Worm (Caenorhabditis elegans) whole organism, midembryonic: Measurements from ENCODE around the gene M142.5.

ENCODE experiments used
- T22C8.4 ChIP-seq: fragments of 200-800 bp; sonication (Bioruptor generic); IDR thresholded peaks from 2 replicates; pipeline ENCODE4 v1.3.6; 2022; ENCODE audit warnings: missing genetic modification characterization, missing compliant biosample characterization
- cog-1 ChIP-seq: sonication (generic microtip); optimal IDR thresholded peaks from 2 replicates; lab custom pipeline; 2016; ENCODE audit warnings: missing genetic modification characterization, missing compliant biosample characterization
- flt-1 ChIP-seq: fragments of 200-800 bp; sonication (Bioruptor generic); IDR thresholded peaks from 2 replicates; pipeline ENCODE4 v1.3.6; 2022; ENCODE audit warnings: missing genetic modification characterization, missing compliant biosample characterization
- klf-2 ChIP-seq: fragments of 200-800 bp; sonication (Bioruptor generic); conservative IDR thresholded peaks from 2 replicates; pipeline ENCODE4 v1.3.6; 2022; ENCODE audit warnings: missing genetic modification reagents, missing genetic modification characterization, missing compliant biosample characterization
- med-1 ChIP-seq: sonication (generic microtip); optimal IDR thresholded peaks from 2 replicates; lab custom pipeline; 2017; ENCODE audit warnings: missing genetic modification characterization, mild to moderate bottlenecking, missing compliant biosample characterization, antibody characterized with exemption, missing genetic modification reagents; ENCODE audit not compliant: insufficient read depth
- ref-1 ChIP-seq: fragments of 200-800 bp; sonication (Bioruptor generic); conservative IDR thresholded peaks from 2 replicates; pipeline ENCODE4 v1.3.6; 2022; ENCODE audit warnings: missing genetic modification reagents, missing genetic modification characterization, missing compliant biosample characterization
- tab-1 ChIP-seq: fragments of 200-800 bp; sonication (Bioruptor generic); IDR thresholded peaks from 2 replicates; pipeline ENCODE4 v1.3.6; 2022; ENCODE audit warnings: missing genetic modification characterization, missing compliant biosample characterization
- ztf-23 ChIP-seq: fragments of 200-800 bp; sonication (Bioruptor generic); IDR thresholded peaks from 2 replicates; pipeline ENCODE4 v1.3.6; 2022; ENCODE audit warnings: missing genetic modification reagents, missing genetic modification characterization, missing compliant biosample characterization
- ztf-29 ChIP-seq: fragments of 200-800 bp; sonication (Bioruptor generic); IDR thresholded peaks from 2 replicates; pipeline ENCODE4 v1.3.6; 2022; ENCODE audit warnings: missing genetic modification reagents, missing genetic modification characterization, missing compliant biosample characterization

The M142.5 gene

DNA sequence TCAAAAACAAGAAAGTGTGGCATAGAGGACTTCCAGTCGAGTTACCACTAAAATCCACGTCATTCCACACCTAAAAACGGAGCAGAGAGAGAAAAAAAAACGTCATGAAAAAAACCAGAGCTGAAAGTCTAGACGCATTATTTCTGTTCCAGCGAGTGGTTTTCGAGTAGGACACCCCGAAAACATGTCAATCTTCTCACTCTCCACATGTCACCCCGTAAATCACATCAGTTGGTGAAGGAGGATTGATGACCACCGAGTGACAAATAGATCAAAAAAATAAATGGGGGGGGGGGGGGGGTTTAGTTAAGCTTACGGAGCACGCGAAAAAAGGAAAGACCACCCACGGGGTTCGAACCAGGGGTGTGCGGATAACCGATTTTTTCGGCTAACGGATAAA lies 26.7 kb downstream of the M142.5 start:
- no peak for TF ChIP-seq ztf-29
- TF ChIP-seq ztf-23 = no peak
- no peak for TF ChIP-seq ref-1 (GFP tag; lab: Robert Waterston, UW)
- TF ChIP-seq klf-2 = no peak
- no peak for TF ChIP-seq flt-1 (GFP tag; lab: Robert Waterston, UW)
- no peak for TF ChIP-seq tab-1 (GFP tag; lab: Robert Waterston, UW)
- no peak for TF ChIP-seq T22C8.4
- no peak for TF ChIP-seq cog-1
- no peak for TF ChIP-seq med-1

DNA sequence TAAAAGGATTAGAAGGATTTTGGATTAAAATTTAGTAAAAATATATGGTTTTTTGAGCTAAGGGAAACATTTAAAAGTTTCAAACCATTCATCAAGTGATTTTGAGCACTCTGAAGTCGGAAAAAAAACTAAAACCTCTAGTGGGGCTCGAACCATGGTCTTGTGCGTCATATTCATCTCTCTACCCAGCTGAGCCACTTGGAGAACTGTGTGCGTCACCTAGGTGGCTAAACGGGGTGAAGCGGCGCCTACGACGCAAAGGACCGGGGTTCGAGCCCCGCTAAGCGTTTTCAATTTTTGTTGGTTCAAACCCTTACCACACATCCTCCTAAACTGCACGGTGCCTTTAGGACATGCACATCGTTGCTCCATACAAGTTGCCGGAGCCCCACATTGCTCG lies 29.4 kb downstream of the M142.5 start:
- TF ChIP-seq ztf-23 (no peak), cog-1 (no peak), med-1 (no peak), ztf-29 (no peak), ref-1 (GFP tag; lab: Robert Waterston, UW) (no peak), flt-1 (GFP tag; lab: Robert Waterston, UW) (no peak), tab-1 (GFP tag; lab: Robert Waterston, UW) (no peak), klf-2 (no peak), T22C8.4 (no peak)

DNA sequence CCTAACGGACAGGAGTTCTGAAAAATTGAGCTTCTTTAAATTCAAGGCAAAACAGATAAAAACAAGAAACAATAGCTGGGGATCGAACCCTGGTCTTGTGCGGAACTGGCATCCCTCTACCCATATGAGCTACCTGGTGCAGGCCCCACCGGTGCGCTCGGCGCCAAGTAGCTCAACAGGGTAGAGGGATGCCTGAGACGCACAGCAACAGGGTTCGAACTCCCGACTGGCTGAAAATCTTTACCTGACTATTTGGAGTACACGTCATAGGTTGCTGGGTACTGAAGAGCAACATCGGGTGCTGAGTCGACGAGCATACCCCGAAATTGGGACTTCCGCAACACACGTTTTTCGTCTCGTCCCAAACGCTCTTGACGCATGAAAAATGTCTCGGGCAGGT lies 31.9 kb downstream of the M142.5 start:
- no peak for TF ChIP-seq ztf-23
- no peak for TF ChIP-seq cog-1

DNA sequence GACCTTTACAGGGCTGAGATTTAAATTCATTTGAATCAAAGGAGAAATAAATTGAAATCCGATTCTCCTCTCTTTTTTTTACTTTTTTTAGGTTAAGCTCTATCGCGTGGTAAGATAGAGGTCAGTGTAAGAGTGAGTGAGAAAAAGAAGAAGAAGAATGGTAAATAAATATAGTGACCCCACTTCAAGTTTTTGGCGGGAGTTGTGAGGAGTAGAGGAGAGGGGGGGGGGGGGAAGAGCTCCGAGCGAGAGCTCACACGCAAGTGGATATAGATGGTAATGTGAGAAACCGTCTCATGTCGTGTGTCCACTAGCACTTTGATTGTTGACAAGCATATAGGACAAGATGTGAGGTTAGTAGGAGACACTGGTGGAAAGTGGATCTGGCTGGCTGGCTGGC lies 36.0 kb downstream of the M142.5 start, which contains the start of gene W05B2.2:
Gene W05B2.2, minus strand, starts transcription at position 101 of the 400 bp plus-strand sequence.
- TF ChIP-seq flt-1 (GFP tag; lab: Robert Waterston, UW) (no peak), tab-1 (GFP tag; lab: Robert Waterston, UW) (no peak), med-1 (no peak), T22C8.4 (no peak), cog-1 (no peak), ztf-29 (no peak), ref-1 (GFP tag; lab: Robert Waterston, UW) (no peak), klf-2 (no peak), ztf-23 (no peak)

DNA sequence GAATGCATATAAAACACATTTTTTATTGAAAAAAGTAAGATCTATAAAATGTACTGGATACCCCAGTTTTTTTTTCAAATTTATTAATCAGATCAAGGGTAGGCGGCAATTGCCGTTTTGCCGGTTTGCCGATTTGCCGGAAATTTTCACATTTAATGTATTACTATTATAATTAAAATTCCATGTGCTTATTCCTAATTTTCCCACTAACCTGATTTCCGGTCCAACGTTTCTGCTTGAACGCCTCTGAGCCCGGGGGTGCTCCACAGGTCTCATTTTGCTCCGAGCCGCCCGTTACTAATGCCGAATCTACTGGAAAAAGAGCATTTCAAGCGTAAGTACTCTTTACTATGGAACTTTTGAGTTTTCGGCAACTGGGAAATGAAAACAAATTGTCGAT lies 38.6 kb downstream of the M142.5 start, which contains the start of gene dhc-4:
Gene dhc-4, plus strand, starts transcription at position 301 of the 400 bp plus-strand sequence.
- no peak for TF ChIP-seq cog-1
- TF ChIP-seq ref-1 (GFP tag; lab: Robert Waterston, UW) = no peak

DNA sequence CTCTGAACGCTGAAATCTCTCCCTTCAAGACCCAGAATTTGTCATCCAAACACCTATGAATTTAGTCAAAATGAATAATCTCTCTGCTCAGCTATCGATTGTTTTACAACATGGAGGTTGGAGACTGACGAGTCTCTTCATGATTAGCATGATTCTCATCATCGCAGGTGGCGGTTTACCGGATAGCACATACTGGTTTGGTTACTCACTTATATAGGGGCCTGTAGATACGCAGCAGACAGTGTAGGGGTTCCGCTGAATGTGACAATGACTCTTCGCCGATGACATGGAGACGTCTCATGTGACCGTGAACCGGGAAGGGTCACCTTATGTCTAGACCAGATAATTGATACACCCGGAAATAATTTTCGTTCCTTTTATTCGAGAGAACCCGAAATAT lies 45.6 kb downstream of the M142.5 start:
- no peak for TF ChIP-seq cog-1
- TF ChIP-seq T22C8.4 = no peak
- no peak for TF ChIP-seq klf-2
- TF ChIP-seq tab-1 (GFP tag; lab: Robert Waterston, UW) = no peak
- TF ChIP-seq ref-1 (GFP tag; lab: Robert Waterston, UW) = no peak
- TF ChIP-seq ztf-23 = no peak
- TF ChIP-seq ztf-29 = no peak
- TF ChIP-seq med-1 = no peak
- TF ChIP-seq flt-1 (GFP tag; lab: Robert Waterston, UW) = no peak

DNA sequence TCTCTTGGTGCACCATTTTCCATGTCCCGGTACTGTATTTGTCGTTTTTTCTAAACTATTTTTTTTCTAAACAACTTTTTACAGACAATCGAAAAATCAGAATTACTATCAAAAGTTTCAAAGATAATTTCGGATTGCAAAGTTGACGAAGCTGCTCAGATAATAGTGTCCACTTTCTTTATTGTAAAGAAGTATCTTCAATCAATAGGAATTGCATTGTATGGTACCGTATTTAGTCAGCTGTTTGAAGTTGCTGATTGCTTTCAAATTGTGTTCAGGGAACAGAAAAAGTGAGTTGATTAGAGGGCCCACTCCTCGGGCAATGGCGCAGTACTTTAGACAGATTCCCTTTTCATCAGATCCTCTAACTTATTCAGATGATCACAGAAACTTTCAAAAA lies 50.6 kb downstream of the M142.5 start:
- TF ChIP-seq klf-2 (no peak), ztf-23 (no peak), med-1 (no peak), ztf-29 (no peak), ref-1 (GFP tag; lab: Robert Waterston, UW) (no peak), cog-1 (no peak), T22C8.4 (no peak), tab-1 (GFP tag; lab: Robert Waterston, UW) (no peak), flt-1 (GFP tag; lab: Robert Waterston, UW) (no peak)
